Worm (Caenorhabditis elegans) whole organism, L4 larva: ENCODE data around the gene str-180.
A peak's percentile ranks its signal among the peaks of the same experiment; 100 is the strongest.

Experiments used
- D1046.2 ChIP-seq: fragments of 200-800 bp; sonication (Bioruptor generic); IDR thresholded peaks from 2 replicates; pipeline ENCODE4 v1.3.6; 2022; ENCODE audit warnings: missing genetic modification characterization, missing compliant biosample characterization
- F49E8.2 ChIP-seq: sonication (generic microtip); optimal IDR thresholded peaks from 2 replicates; lab custom pipeline; 2016; ENCODE audit warnings: missing compliant biosample characterization, mild to moderate bottlenecking, missing genetic modification characterization, borderline replicate concordance
- R02D3.7 ChIP-seq: fragments of 150-350 bp; sonication (generic microtip); optimal IDR thresholded peaks from 3 replicates; lab custom pipeline; 2014; ENCODE audit warnings: missing biosample characterization, missing genetic modification characterization
- T26A8.4 ChIP-seq: fragments of 200-800 bp; sonication (Bioruptor generic); IDR thresholded peaks from 2 replicates; pipeline ENCODE4 v1.3.6; 2022; ENCODE audit warnings: missing genetic modification characterization, missing compliant biosample characterization
- Y5F2A.4 ChIP-seq: fragments of 200-800 bp; sonication (Bioruptor generic); optimal IDR thresholded peaks from 2 replicates; lab custom pipeline; 2018; ENCODE audit warnings: mild to moderate bottlenecking, missing genetic modification characterization, missing compliant biosample characterization
- Y75B8A.6 ChIP-seq: fragments of 200-800 bp; sonication (Bioruptor generic); IDR thresholded peaks from 2 replicates; pipeline ENCODE4 v1.3.6; 2022; ENCODE audit warnings: missing genetic modification reagents, missing genetic modification characterization, missing compliant biosample characterization
- ZK337.2 ChIP-seq: fragments of 200-800 bp; sonication (Bioruptor generic); IDR thresholded peaks from 2 replicates; pipeline ENCODE4 v1.3.6; 2022; ENCODE audit warnings: missing genetic modification reagents, missing genetic modification characterization, missing compliant biosample characterization
- ZK546.5 ChIP-seq, 2 experiments: sonication (generic microtip); optimal IDR thresholded peaks; 2 replicates each; lab custom pipeline; 2017; ENCODE audit warnings: missing biosample characterization in 2 of 2, missing genetic modification characterization in 2 of 2
- ama-1 ChIP-seq: fragments of 150-350 bp; optimal IDR thresholded peaks from 2 replicates; lab custom pipeline; 2014; ENCODE audit warnings: inconsistent platforms, mixed read lengths
- ceh-44 ChIP-seq: fragments of 200-800 bp; sonication (Bioruptor generic); IDR thresholded peaks from 2 replicates; pipeline ENCODE4 v1.3.6; 2022; ENCODE audit warnings: missing genetic modification reagents, missing genetic modification characterization, missing compliant biosample characterization
- ces-1 ChIP-seq: fragments of 150-350 bp; sonication (generic microtip); optimal IDR thresholded peaks from 4 replicates; lab custom pipeline; 2014; ENCODE audit warnings: missing biosample characterization, missing genetic modification reagents, missing genetic modification characterization
- ctbp-1 ChIP-seq: fragments of 200-800 bp; sonication (Bioruptor generic); IDR thresholded peaks from 2 replicates; pipeline ENCODE4 v1.3.6; 2022; ENCODE audit warnings: missing genetic modification reagents, missing genetic modification characterization, missing compliant biosample characterization
- daf-16 ChIP-seq, 3 experiments: sonication (generic microtip); optimal IDR thresholded peaks; 2 replicates each; lab custom pipeline; 2016 to 2017; ENCODE audit warnings: missing genetic modification characterization in 3 of 3, missing genetic modification reagents in 3 of 3, mild to moderate bottlenecking in 2 of 3, missing compliant biosample characterization in 2 of 3, missing biosample characterization in 1 of 3, moderate library complexity in 1 of 3
- dmd-6 ChIP-seq: fragments of 200-800 bp; sonication (Bioruptor generic); IDR thresholded peaks from 2 replicates; pipeline ENCODE4 v1.3.6; 2022; ENCODE audit warnings: missing genetic modification reagents, missing genetic modification characterization, missing compliant biosample characterization
- dve-1 ChIP-seq: sonication (generic microtip); optimal IDR thresholded peaks from 2 replicates; lab custom pipeline; 2017; ENCODE audit warnings: antibody characterized with exemption, mild to moderate bottlenecking, missing genetic modification characterization, missing compliant biosample characterization; ENCODE audit not compliant: insufficient read depth
- fkh-10 ChIP-seq: fragments of 150-350 bp; optimal IDR thresholded peaks from 2 replicates; lab custom pipeline; 2014; ENCODE audit warnings: missing biosample characterization, missing genetic modification reagents, missing genetic modification characterization
- fos-1 ChIP-seq: fragments of 150-350 bp; optimal IDR thresholded peaks from 2 replicates; lab custom pipeline; 2014; ENCODE audit warnings: missing biosample characterization, missing genetic modification characterization
- gei-8 ChIP-seq: fragments of 200-800 bp; sonication (Bioruptor generic); optimal IDR thresholded peaks from 2 replicates; lab custom pipeline; 2018; ENCODE audit warnings: mild to moderate bottlenecking, missing genetic modification characterization, missing compliant biosample characterization
- hif-1 ChIP-seq, 2 experiments: sonication (generic microtip); optimal IDR thresholded peaks; 2 replicates each; lab custom pipeline; 2016 to 2017; ENCODE audit warnings: missing compliant biosample characterization in 2 of 2, missing genetic modification characterization in 2 of 2, missing genetic modification reagents in 2 of 2, missing genotype in 2 of 2, mild to moderate bottlenecking in 1 of 2
- hlh-11 ChIP-seq: fragments of 200-800 bp; sonication (Bioruptor generic); optimal IDR thresholded peaks from 2 replicates; lab custom pipeline; 2018; ENCODE audit warnings: mild to moderate bottlenecking, missing genetic modification characterization, missing compliant biosample characterization
- jun-1 ChIP-seq: fragments of 150-350 bp; optimal IDR thresholded peaks from 2 replicates; lab custom pipeline; 2014; ENCODE audit warnings: missing biosample characterization, missing genetic modification reagents, missing genetic modification characterization
- lin-1 ChIP-seq: fragments of 200-800 bp; sonication (Bioruptor generic); IDR thresholded peaks from 2 replicates; pipeline ENCODE4 v1.3.6; 2022; ENCODE audit warnings: missing genetic modification reagents, missing genetic modification characterization, missing compliant biosample characterization
- lin-38 ChIP-seq: fragments of 200-800 bp; sonication (Bioruptor generic); IDR thresholded peaks from 2 replicates; pipeline ENCODE4 v1.3.6; 2022; ENCODE audit warnings: missing genetic modification reagents, missing genetic modification characterization, missing compliant biosample characterization
- lin-39 ChIP-seq: fragments of 150-350 bp; optimal IDR thresholded peaks from 2 replicates; lab custom pipeline; 2014; ENCODE audit warnings: missing biosample characterization, missing genetic modification reagents, missing genetic modification characterization
- madf-5 ChIP-seq, 2 experiments: fragments of 200-800 bp; sonication (Bioruptor generic); IDR thresholded peaks; 2 replicates each; pipeline ENCODE4 v1.3.6; 2022; ENCODE audit warnings: missing compliant biosample characterization in 2 of 2, missing genetic modification characterization in 2 of 2
- mdl-1 ChIP-seq, 2 experiments: fragments of 150-350 bp in 1 of 2; sonication (generic microtip) in 1 of 2; optimal IDR thresholded peaks; 2 replicates each; lab custom pipeline; 2014 to 2017; ENCODE audit warnings: missing biosample characterization in 2 of 2, missing genetic modification characterization in 2 of 2
- nhr-10 ChIP-seq: fragments of 150-350 bp; optimal IDR thresholded peaks from 2 replicates; lab custom pipeline; 2014; ENCODE audit warnings: missing biosample characterization, missing genetic modification characterization
- nhr-102 ChIP-seq: sonication (generic microtip); optimal IDR thresholded peaks from 2 replicates; lab custom pipeline; 2016; ENCODE audit warnings: mild to moderate bottlenecking, missing genetic modification characterization, moderate library complexity, missing compliant biosample characterization
- nhr-237 ChIP-seq: sonication (generic microtip); optimal IDR thresholded peaks from 2 replicates; lab custom pipeline; 2017; ENCODE audit warnings: missing biosample characterization, missing genetic modification characterization
- nhr-28 ChIP-seq: fragments of 150-350 bp; optimal IDR thresholded peaks from 2 replicates; lab custom pipeline; 2014; ENCODE audit warnings: missing biosample characterization, missing genetic modification characterization
- nhr-48 ChIP-seq: sonication (generic microtip); optimal IDR thresholded peaks from 2 replicates; lab custom pipeline; 2016; ENCODE audit warnings: mild to moderate bottlenecking, missing genetic modification characterization, missing compliant biosample characterization
- nhr-6 ChIP-seq: fragments of 150-350 bp; optimal IDR thresholded peaks from 2 replicates; lab custom pipeline; 2014; ENCODE audit warnings: missing biosample characterization, missing genetic modification characterization
- nhr-77 ChIP-seq: fragments of 150-350 bp; optimal IDR thresholded peaks from 2 replicates; lab custom pipeline; 2014; ENCODE audit warnings: missing biosample characterization, missing genetic modification characterization
- php-3 ChIP-seq: fragments of 200-800 bp; sonication (Bioruptor generic); IDR thresholded peaks from 2 replicates; pipeline ENCODE4 v1.3.6; 2022; ENCODE audit warnings: missing genetic modification reagents, missing genetic modification characterization, missing compliant biosample characterization
- pqm-1 ChIP-seq: sonication (generic microtip); optimal IDR thresholded peaks from 2 replicates; lab custom pipeline; 2017; ENCODE audit warnings: missing biosample characterization, missing genetic modification characterization
- rbr-2 ChIP-seq: sonication (generic microtip); optimal IDR thresholded peaks from 2 replicates; lab custom pipeline; 2016; ENCODE audit warnings: missing genotype, missing genetic modification characterization, missing compliant biosample characterization
- saeg-2 ChIP-seq: fragments of 200-800 bp; sonication (Bioruptor generic); IDR thresholded peaks from 2 replicates; pipeline ENCODE4 v1.3.6; 2022; ENCODE audit warnings: missing genetic modification reagents, missing genetic modification characterization, missing compliant biosample characterization
- sdz-12 ChIP-seq: fragments of 200-800 bp; sonication (Bioruptor generic); optimal IDR thresholded peaks from 2 replicates; lab custom pipeline; 2018; ENCODE audit warnings: mild to moderate bottlenecking, missing genetic modification characterization, missing compliant biosample characterization
- snpc-4 ChIP-seq: fragments of 150-350 bp; optimal IDR thresholded peaks from 2 replicates; lab custom pipeline; 2014; ENCODE audit warnings: missing biosample characterization, missing genetic modification characterization
- spr-3 ChIP-seq: fragments of 200-800 bp; sonication (Bioruptor generic); optimal IDR thresholded peaks from 2 replicates; lab custom pipeline; 2018; ENCODE audit warnings: mild to moderate bottlenecking, missing genetic modification characterization, missing compliant biosample characterization
- tra-1 ChIP-seq: fragments of 200-800 bp; sonication (Bioruptor generic); IDR thresholded peaks from 2 replicates; pipeline ENCODE4 v1.3.6; 2022; ENCODE audit warnings: missing genetic modification reagents, missing genetic modification characterization, missing compliant biosample characterization
- unc-39 ChIP-seq: sonication (generic microtip); optimal IDR thresholded peaks from 2 replicates; lab custom pipeline; 2017; ENCODE audit warnings: missing biosample characterization, missing genetic modification characterization
- unc-62 ChIP-seq, 3 experiments: fragments of 150-350 bp in 1 of 3; sonication (generic microtip); optimal IDR thresholded peaks in 2 of 3; peaks in 1 of 3; 1 replicate in 1 of 3; 2 replicates in 2 of 3; lab custom pipeline; 2014 to 2017; ENCODE audit warnings: missing biosample characterization in 3 of 3, missing genetic modification characterization in 3 of 3, missing genetic modification reagents in 3 of 3, missing genotype in 1 of 3
- zfp-3 ChIP-seq: fragments of 200-800 bp; sonication (Bioruptor generic); conservative IDR thresholded peaks from 2 replicates; pipeline ENCODE4 v1.3.6; 2022; ENCODE audit warnings: missing genetic modification reagents, missing genetic modification characterization, missing compliant biosample characterization
- zip-11 ChIP-seq: fragments of 200-800 bp; sonication (Bioruptor generic); IDR thresholded peaks from 2 replicates; pipeline ENCODE4 v1.3.6; 2022; ENCODE audit warnings: missing genetic modification characterization, missing compliant biosample characterization
- ztf-11 ChIP-seq: fragments of 150-350 bp; optimal IDR thresholded peaks from 2 replicates; lab custom pipeline; 2014; ENCODE audit warnings: missing biosample characterization, missing genetic modification characterization

The str-180 gene

DNA sequence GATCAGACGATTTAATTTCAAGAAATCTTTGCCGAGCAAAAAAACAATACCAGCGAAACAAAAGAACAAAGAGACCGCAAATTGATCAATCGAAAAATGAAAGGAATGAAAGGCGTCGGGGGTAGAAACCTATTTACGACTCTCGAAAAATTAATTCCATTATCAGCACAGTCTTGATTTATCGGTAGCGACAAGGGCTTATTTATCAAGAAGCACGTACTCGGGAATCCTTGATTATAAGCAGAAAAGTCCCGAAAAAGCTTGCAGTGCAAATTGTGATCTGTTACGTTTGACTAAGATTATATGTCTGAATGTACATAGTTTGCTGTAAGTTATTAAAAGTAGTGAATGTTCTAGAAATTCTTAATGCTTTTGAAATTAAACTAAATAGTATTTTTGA lies 2.1 kb downstream of the str-180 start (continued):
- TF ChIP-seq F49E8.2 (tag; lab: Kevin White, UChicago) (no peak), fos-1 (tag; lab: Kevin White, UChicago) (no peak), ZK546.5 (tag; optimal IDR thresholded peaks at IDR 0.05; lab: Kevin White, UChicago) (no peak), R02D3.7 (tag; lab: Kevin White, UChicago) (no peak), T26A8.4 (GFP tag; lab: Robert Waterston, UW) (no peak), rbr-2 (tag; lab: Kevin White, UChicago) (no peak), unc-39 (no peak), lin-38 (GFP tag; lab: Robert Waterston, UW) (no peak), zip-11 (GFP tag; lab: Robert Waterston, UW) (no peak), fkh-10 (GFP tag; lab: Kevin White, UChicago) (no peak), jun-1 (tag; lab: Kevin White, UChicago) (no peak), Y75B8A.6 (GFP tag; lab: Robert Waterston, UW) (no peak), ztf-11 (tag; lab: Kevin White, UChicago) (no peak), zfp-3 (GFP tag; lab: Robert Waterston, UW) (no peak), daf-16 (GFP tag; optimal IDR thresholded peaks at IDR 0.05; lab: Kevin White, UChicago) (no peak), daf-16 (tag; optimal IDR thresholded peaks at IDR 0.05; lab: Kevin White, UChicago) (peak; percentile 74), mdl-1 (tag; optimal IDR thresholded peaks at IDR 0.05; lab: Kevin White, UChicago) (no peak), D1046.2 (GFP tag; lab: Robert Waterston, UW) (no peak), ceh-44 (GFP tag; lab: Robert Waterston, UW) (no peak), madf-5 (GFP tag; IDR thresholded peaks at IDR 0.05; lab: Robert Waterston, UW) (no peak), nhr-102 (no peak), saeg-2 (GFP tag; lab: Robert Waterston, UW) (no peak), nhr-6 (tag; lab: Kevin White, UChicago) (no peak), spr-3 (GFP tag; lab: Kevin White, UChicago) (no peak), nhr-10 (no peak), ctbp-1 (no peak), tra-1 (no peak), Y5F2A.4 (no peak)

DNA sequence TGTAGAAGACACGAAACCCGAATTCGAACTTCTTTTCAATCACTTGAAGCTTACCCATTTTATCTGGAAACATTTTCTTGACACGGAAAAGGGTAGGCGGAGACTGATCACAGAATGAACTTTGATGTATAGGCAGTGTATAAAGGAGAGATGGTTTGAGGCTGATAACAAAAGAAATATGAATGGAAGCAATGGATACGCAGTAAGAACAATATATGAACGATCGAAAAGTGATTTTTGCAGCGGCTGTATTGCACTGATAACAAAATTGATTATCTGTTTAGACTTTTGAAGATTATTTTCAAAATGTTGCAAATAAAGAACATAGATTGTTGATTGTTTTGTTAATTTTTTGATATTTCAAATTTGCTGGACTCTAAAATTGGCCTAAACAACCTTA lies 2.9 kb downstream of the str-180 start, which contains the start of gene pmp-5:
pmp-5 (minus strand) TSS at position 63 of the 400 bp plus-strand sequence.
- TF ChIP-seq dmd-6 (GFP tag; lab: Robert Waterston, UW) = peak; percentile 91
- TF ChIP-seq gei-8 (GFP tag; lab: Kevin White, UChicago) = no peak
- no peak for TF ChIP-seq lin-39
- TF ChIP-seq snpc-4 = no peak
- peak; percentile 67 for TF ChIP-seq dve-1 (tag; lab: Kevin White, UChicago)
- peak; percentile 69 for TF ChIP-seq hlh-11 (tag; lab: Kevin White, UChicago)
- TF ChIP-seq R02D3.7 (tag; lab: Kevin White, UChicago) = no peak
- peak in 1 of 2 experiments; percentile 58 for TF ChIP-seq hif-1 (tag; optimal IDR thresholded peaks at IDR 0.05; lab: Kevin White, UChicago)
- peak; percentile 60; the same call in 1 of the 2 replicates for TF ChIP-seq saeg-2 (GFP tag; lab: Robert Waterston, UW)
- TF ChIP-seq nhr-28 (tag; lab: Kevin White, UChicago) = peak; percentile 86
- TF ChIP-seq daf-16 (GFP tag; optimal IDR thresholded peaks at IDR 0.05; lab: Kevin White, UChicago) = no peak
- TF ChIP-seq daf-16 (tag; optimal IDR thresholded peaks at IDR 0.05; lab: Kevin White, UChicago) = peak; percentile 82
- TF ChIP-seq nhr-102 = peak; percentile 50
- peak; percentile 45 for TF ChIP-seq nhr-48
- no peak for TF ChIP-seq ama-1
- TF ChIP-seq php-3 (GFP tag; lab: Robert Waterston, UW) = peak; percentile 66
- TF ChIP-seq unc-62 (GFP tag; optimal IDR thresholded peaks at IDR 0.05 in 1 of 2; lab: Kevin White, UChicago) = peak in 1 of 2 experiments; percentile 88
- TF ChIP-seq unc-62 (tag; optimal IDR thresholded peaks at IDR 0.05; lab: Kevin White, UChicago) = no peak
- no peak for TF ChIP-seq ZK337.2 (GFP tag; lab: Robert Waterston, UW)
- no peak for TF ChIP-seq sdz-12 (GFP tag; lab: Kevin White, UChicago)
- peak; percentile 65 for TF ChIP-seq tra-1
- TF ChIP-seq pqm-1 (tag; lab: Kevin White, UChicago) = peak; percentile 83
- TF ChIP-seq ces-1 = no peak
- TF ChIP-seq nhr-237 (tag; lab: Kevin White, UChicago) = no peak
- TF ChIP-seq lin-1 (GFP tag; lab: Robert Waterston, UW) = peak; percentile 56; the same call in 1 of the 2 replicates
- TF ChIP-seq nhr-77 = peak; percentile 17
